Worm (Caenorhabditis elegans): ENCODE measurements around the gene nhr-132.

The nhr-132 gene

DNA sequence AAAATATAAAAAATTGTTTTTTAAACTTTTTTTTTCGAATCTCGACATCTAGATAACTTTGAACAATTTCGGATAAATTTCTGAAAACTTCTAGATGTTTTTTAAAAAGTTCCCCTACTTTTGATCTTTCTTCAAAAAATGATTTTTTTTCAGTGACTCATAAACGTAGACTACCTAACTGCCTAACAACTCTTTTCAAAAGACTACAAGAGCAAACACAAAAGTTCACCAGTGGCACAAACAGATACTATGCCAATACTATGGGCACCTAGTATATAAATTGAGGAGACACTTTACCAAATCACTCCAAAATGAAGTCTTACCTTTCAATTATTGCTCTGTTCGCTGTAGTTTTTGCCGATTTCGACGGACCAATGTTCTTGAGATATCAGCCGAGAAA is 30.5 kb upstream of the nhr-132 start, which contains the start of gene srlf-35:
Gene srlf-35, plus strand, starts transcription at position 301 of the 400 bp plus-strand sequence.
- TF ChIP-seq flt-1 (GFP tag; IDR thresholded peaks at IDR 0.05) (no peak), ztf-23 (GFP tag; IDR thresholded peaks at IDR 0.05) (no peak), ref-1 (GFP tag; conservative IDR thresholded peaks at IDR 0.05) (no peak), klf-2 (GFP tag; conservative IDR thresholded peaks at IDR 0.05) (no peak), med-1 (GFP tag; optimal IDR thresholded peaks at IDR 0.05; ENCODE audit: insufficient read depth) (no peak), T22C8.4 (GFP tag; IDR thresholded peaks at IDR 0.05) (no peak), cog-1 (tag; optimal IDR thresholded peaks at IDR 0.05) (no peak)

DNA sequence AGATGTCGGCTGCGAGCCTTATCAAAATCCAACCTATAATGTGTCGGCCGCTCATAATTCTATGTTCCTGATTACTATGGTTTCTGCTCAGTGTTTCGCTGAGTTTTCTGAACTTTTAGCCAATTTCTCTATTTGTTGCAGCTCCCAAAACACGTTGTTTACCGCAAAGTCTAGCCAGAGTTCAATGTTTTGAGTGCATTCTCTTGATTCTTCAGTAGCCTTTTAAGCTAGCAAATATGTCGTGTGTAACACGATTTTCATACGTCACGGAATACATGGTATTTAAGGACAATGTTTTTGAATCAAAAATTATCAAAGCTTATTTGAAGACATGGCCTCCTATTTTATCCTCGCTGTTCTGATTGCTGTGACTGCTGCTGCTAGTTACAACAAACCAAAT is 29.1 kb upstream of the nhr-132 start, which contains the start of gene srlf-19:
Gene srlf-19, plus strand, starts transcription at position 301 of the 400 bp plus-strand sequence.
- TF ChIP-seq cog-1 (tag; optimal IDR thresholded peaks at IDR 0.05), result no peak
- TF ChIP-seq klf-2 (GFP tag; conservative IDR thresholded peaks at IDR 0.05), result no peak
- no peak for TF ChIP-seq med-1 (GFP tag; optimal IDR thresholded peaks at IDR 0.05; ENCODE audit: insufficient read depth)
- TF ChIP-seq ref-1 (GFP tag; conservative IDR thresholded peaks at IDR 0.05), result no peak
- TF ChIP-seq T22C8.4 (GFP tag; IDR thresholded peaks at IDR 0.05), result no peak
- no peak for TF ChIP-seq ztf-23 (GFP tag; IDR thresholded peaks at IDR 0.05)
- no peak for TF ChIP-seq tab-1 (GFP tag; IDR thresholded peaks at IDR 0.05)
- TF ChIP-seq ztf-29 (GFP tag; IDR thresholded peaks at IDR 0.05), result no peak
- TF ChIP-seq flt-1 (GFP tag; IDR thresholded peaks at IDR 0.05), result no peak

DNA sequence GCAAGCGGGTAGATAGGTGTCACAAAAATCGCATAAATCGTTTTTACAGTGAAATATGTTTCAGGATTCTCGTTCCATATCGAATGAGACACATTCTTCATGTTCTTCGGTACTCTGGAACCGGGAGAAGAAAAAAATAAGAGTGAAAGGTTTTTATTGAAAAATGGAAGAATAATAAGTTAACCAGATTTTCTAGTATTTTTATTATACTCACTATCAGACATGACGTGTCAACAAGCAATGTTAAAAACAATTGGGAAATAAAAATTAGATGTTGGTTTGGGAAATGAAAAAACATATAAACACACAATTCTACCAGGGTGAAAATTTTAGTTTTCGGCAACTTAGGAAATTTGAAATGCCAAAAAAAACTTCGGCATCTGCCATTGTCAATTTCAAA is 21.8 kb upstream of the nhr-132 start, which contains the start of gene srh-37:
Gene srh-37, minus strand, starts transcription at position 101 of the 400 bp plus-strand sequence.
- TF ChIP-seq klf-2 (GFP tag; conservative IDR thresholded peaks at IDR 0.05) (no peak), cog-1 (tag; optimal IDR thresholded peaks at IDR 0.05) (no peak), ztf-23 (GFP tag; IDR thresholded peaks at IDR 0.05) (no peak), med-1 (GFP tag; optimal IDR thresholded peaks at IDR 0.05; ENCODE audit: insufficient read depth) (no peak), ref-1 (GFP tag; conservative IDR thresholded peaks at IDR 0.05) (no peak), tab-1 (GFP tag; IDR thresholded peaks at IDR 0.05) (no peak), T22C8.4 (GFP tag; IDR thresholded peaks at IDR 0.05) (no peak), flt-1 (GFP tag; IDR thresholded peaks at IDR 0.05) (no peak), ztf-29 (GFP tag; IDR thresholded peaks at IDR 0.05) (no peak)

DNA sequence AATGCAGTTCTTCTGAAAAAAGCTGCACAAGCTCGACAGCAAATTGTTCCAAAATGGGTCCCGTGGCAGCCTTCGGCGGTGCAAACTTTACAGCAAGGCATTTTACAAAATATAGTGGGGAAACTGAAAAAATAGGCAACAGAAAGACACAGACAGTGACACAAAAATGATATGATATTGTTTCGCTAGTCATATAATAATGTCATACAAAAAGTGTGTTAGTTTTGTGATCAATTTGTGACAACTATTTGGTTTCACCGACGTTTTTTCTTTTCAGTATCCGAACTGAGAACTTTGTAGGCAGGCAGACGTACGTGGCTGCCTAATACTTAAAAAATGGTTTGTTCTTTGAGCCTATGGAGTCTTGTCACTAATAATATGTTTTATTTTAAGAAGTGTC is 14.8 kb upstream of the nhr-132 start, which contains the start of gene nhr-210:
Gene nhr-210, minus strand, starts transcription at position 101 of the 400 bp plus-strand sequence.
- TF ChIP-seq cog-1 (tag; optimal IDR thresholded peaks at IDR 0.05) (no peak), med-1 (GFP tag; optimal IDR thresholded peaks at IDR 0.05; ENCODE audit: insufficient read depth) (no peak), ztf-29 (GFP tag; IDR thresholded peaks at IDR 0.05) (no peak), flt-1 (GFP tag; IDR thresholded peaks at IDR 0.05) (no peak), ztf-23 (GFP tag; IDR thresholded peaks at IDR 0.05) (no peak), klf-2 (GFP tag; conservative IDR thresholded peaks at IDR 0.05) (no peak), ref-1 (GFP tag; conservative IDR thresholded peaks at IDR 0.05) (no peak), tab-1 (GFP tag; IDR thresholded peaks at IDR 0.05) (no peak), T22C8.4 (GFP tag; IDR thresholded peaks at IDR 0.05) (no peak)

DNA sequence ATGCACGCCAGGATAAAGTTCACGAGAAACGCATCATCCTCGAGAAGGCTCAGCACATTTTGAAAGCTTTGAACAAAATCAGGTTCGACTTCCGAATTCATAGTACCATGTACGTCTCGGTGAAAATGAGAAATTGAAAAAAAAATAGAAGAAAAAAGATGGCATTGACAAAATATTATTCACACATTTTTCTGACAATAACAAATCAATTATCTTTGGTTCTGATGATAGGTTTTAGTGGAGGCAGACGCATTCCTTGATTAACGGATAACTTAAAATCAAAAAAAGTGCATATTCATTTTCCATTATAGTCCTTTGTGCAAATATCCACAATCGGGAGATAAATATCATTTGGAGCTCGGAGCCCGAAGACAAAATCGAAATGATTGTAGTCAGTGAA is 12.7 kb upstream of the nhr-132 start, which contains the start of gene srw-107:
Gene srw-107, minus strand, starts transcription at position 101 of the 400 bp plus-strand sequence.
- TF ChIP-seq ztf-29 (GFP tag; IDR thresholded peaks at IDR 0.05) (no peak), tab-1 (GFP tag; IDR thresholded peaks at IDR 0.05) (no peak), med-1 (GFP tag; optimal IDR thresholded peaks at IDR 0.05; ENCODE audit: insufficient read depth) (no peak), klf-2 (GFP tag; conservative IDR thresholded peaks at IDR 0.05) (no peak), ztf-23 (GFP tag; IDR thresholded peaks at IDR 0.05) (no peak), cog-1 (tag; optimal IDR thresholded peaks at IDR 0.05) (no peak), flt-1 (GFP tag; IDR thresholded peaks at IDR 0.05) (no peak), ref-1 (GFP tag; conservative IDR thresholded peaks at IDR 0.05) (no peak), T22C8.4 (GFP tag; IDR thresholded peaks at IDR 0.05) (no peak)

DNA sequence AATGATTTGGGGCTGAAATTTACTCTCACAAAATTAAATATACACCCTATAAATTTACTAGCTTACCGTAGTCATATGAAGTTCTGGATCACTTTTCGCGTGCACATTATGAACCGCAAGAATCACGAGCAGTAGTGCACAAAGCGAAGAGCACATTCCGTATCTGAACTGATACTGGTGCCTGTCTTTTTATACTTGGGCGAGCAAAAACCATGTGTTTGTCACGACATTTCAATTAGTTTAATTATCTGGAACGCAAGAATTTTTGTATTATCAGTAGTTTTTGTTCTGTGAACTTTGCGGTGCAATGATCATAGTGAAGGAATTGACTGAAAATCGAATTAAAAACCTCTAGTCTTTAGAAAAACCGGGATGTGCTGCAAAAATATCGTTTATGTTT is 10.2 kb upstream of the nhr-132 start, which contains the start of gene lipl-3:
Gene lipl-3, minus strand, starts transcription at position 161 of the 400 bp plus-strand sequence.
- TF ChIP-seq ref-1 (GFP tag; conservative IDR thresholded peaks at IDR 0.05), result no peak
- TF ChIP-seq ztf-23 (GFP tag; IDR thresholded peaks at IDR 0.05), result no peak
- no peak for TF ChIP-seq T22C8.4 (GFP tag; IDR thresholded peaks at IDR 0.05)
- TF ChIP-seq klf-2 (GFP tag; conservative IDR thresholded peaks at IDR 0.05), result no peak
- no peak for TF ChIP-seq flt-1 (GFP tag; IDR thresholded peaks at IDR 0.05)

DNA sequence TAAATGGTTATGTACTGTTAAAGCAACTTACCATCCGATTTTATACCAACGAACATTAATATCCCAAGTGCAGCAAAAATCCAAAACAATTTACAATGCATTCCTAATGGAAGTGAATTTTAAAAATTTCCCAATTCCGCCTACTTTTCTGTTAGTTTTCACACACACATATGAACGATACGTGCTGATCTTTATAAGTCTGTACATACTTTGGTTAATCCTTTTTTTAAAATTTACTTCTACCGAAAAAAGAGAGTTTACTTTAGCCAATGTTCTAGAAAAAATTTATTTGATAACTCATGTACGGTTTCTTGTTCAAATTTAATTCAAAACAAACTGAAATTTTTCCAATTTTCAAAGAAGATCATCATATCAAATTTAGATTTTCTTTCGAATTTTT is 9.2 kb upstream of the nhr-132 start, which contains the start of gene R11G11.16:
Gene R11G11.16, minus strand, starts transcription at position 101 of the 400 bp plus-strand sequence.
- TF ChIP-seq T22C8.4 (GFP tag; IDR thresholded peaks at IDR 0.05) (no peak), ref-1 (GFP tag; conservative IDR thresholded peaks at IDR 0.05) (no peak), ztf-29 (GFP tag; IDR thresholded peaks at IDR 0.05) (no peak), klf-2 (GFP tag; conservative IDR thresholded peaks at IDR 0.05) (no peak), flt-1 (GFP tag; IDR thresholded peaks at IDR 0.05) (no peak), cog-1 (tag; optimal IDR thresholded peaks at IDR 0.05) (no peak)

DNA sequence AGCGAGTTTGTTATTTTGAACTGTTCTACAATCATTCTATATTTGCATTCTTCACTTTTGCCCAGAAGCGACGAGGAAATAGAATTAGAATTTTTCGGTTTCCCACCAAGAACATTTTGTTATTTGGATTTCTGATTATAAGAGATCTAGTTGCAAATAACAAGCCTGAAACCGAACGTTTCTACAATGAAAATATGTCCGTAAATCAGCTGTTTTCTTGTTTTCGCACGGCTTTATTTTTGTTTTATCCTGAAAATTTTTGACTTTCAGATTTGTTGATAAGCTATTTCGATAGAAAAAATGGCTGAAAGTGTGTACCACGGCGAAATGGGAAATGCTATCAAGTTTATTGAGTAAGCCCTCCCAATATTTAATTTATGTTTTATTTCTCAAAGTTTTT is 6.6 kb upstream of the nhr-132 start, which contains the start of gene srw-108:
Gene srw-108, plus strand, starts transcription at position 301 of the 400 bp plus-strand sequence.
- TF ChIP-seq med-1 (GFP tag; optimal IDR thresholded peaks at IDR 0.05; ENCODE audit: insufficient read depth), result no peak
- TF ChIP-seq ztf-29 (GFP tag; IDR thresholded peaks at IDR 0.05), result no peak
- no peak for TF ChIP-seq flt-1 (GFP tag; IDR thresholded peaks at IDR 0.05)
- no peak for TF ChIP-seq ztf-23 (GFP tag; IDR thresholded peaks at IDR 0.05)
- TF ChIP-seq T22C8.4 (GFP tag; IDR thresholded peaks at IDR 0.05), result no peak
- TF ChIP-seq ref-1 (GFP tag; conservative IDR thresholded peaks at IDR 0.05), result no peak
- no peak for TF ChIP-seq klf-2 (GFP tag; conservative IDR thresholded peaks at IDR 0.05)
- TF ChIP-seq cog-1 (tag; optimal IDR thresholded peaks at IDR 0.05), result no peak
- no peak for TF ChIP-seq tab-1 (GFP tag; IDR thresholded peaks at IDR 0.05)

DNA sequence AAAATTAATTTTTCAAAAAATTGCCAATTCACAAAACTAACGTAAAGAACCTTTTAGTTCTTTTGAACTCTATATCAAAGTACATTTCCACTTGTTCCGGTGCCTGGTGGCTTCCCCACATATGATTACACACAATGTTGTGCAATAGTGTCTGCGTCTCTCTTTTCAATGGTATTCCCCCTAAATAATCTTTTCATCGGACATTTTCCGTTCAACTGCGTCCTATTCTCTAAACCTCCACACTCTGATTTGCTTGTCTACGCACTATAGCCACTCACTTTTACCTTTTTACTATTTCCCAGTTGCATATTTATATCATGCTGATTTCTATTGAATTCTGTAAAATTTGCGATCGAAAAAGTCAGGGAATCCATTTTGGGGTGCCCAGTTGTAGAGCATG is 2.2 kb upstream of the nhr-132 start, which contains the start of gene nhr-58:
Gene nhr-58, plus strand, starts transcription at position 214 of the 400 bp plus-strand sequence.
- TF ChIP-seq T22C8.4 (GFP tag; IDR thresholded peaks at IDR 0.05) (no peak), tab-1 (GFP tag; IDR thresholded peaks at IDR 0.05) (no peak), ref-1 (GFP tag; conservative IDR thresholded peaks at IDR 0.05) (no peak), ztf-29 (GFP tag; IDR thresholded peaks at IDR 0.05) (0 out of 2 replicates have a peak, but pooled peaks have one; percentile 10), klf-2 (GFP tag; conservative IDR thresholded peaks at IDR 0.05) (no peak), med-1 (GFP tag; optimal IDR thresholded peaks at IDR 0.05; ENCODE audit: insufficient read depth) (no peak), ztf-23 (GFP tag; IDR thresholded peaks at IDR 0.05) (no peak), flt-1 (GFP tag; IDR thresholded peaks at IDR 0.05) (no peak), cog-1 (tag; optimal IDR thresholded peaks at IDR 0.05) (peak; percentile 47)
